Worm (Caenorhabditis elegans): ENCODE measurements around the gene hmg-1.1.

DNA sequence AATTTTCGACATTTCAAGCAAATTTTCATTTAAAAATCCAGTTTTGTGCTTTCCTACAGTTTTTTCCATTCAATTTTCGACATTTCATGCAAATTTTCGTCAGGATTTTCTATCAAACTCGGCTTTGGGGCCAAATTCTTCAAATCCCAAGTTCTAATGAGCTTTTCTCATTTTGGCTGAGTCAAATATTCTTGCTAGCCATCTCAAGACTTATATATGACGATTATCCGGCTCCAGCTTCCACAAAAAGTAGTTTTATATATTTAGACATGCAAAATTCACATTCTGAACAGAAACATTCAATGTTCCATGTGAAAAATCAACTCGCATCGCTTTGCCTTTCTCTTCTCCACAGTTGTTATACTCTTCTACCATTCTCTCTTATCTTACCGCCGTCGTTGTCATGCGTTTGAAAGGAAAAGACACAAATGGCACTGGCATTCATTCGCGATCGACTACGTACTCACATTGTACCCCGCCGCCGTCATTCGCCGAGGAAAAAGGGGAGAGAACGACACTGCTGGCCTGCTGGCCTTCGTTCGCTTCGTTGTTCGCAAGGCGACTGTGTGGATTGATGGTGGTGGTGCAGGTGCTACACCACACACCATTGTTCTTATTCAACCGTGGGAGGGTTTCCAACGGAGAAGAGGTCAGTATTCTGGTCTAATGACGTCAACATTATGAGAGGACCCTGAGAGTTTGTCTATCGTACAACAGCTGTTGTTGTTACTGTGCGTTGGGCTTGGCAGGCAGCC lies 2.6 kb upstream of the hmg-1.1 start:
- peak; percentile 24 for TF ChIP-seq med-1 (GFP tag; optimal IDR thresholded peaks at IDR 0.05; ENCODE audit: insufficient read depth)
- no peak for TF ChIP-seq cog-1 (tag; optimal IDR thresholded peaks at IDR 0.05)
- TF ChIP-seq T22C8.4 (GFP tag; IDR thresholded peaks at IDR 0.05), result no peak
- TF ChIP-seq flt-1 (GFP tag; IDR thresholded peaks at IDR 0.05), result peak; percentile 69
